Worm (Caenorhabditis elegans): ENCODE results near the gene Y57G7A.3.
A peak's percentile ranks its signal among the peaks of the same experiment; 100 is the strongest.
"Not testable (repeated sequence)": the region's sequence is repeated elsewhere in the genome, so short reads cannot be mapped to it uniquely, and the experiment has no call there.

The Y57G7A.3 gene

DNA sequence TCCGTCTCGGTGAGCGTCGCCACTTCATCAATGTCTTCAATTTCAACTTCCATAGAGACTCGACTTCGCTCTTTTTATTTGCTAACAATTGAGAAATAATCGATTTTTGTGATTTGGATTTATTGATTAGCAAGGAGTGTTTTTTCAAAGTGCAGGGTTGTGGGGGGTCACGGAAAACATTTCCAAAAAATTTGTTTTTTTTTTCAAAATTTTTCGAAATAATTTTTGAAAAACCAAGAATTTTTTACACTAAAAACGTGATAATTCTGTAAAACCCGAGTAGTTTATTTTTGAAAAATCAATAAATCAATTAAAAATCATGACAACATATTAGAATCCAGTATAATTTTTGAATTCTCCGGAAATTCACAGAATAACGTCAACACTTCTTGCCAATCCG lies 10.1 kb upstream of the Y57G7A.3 start, which contains the start of gene Y57G7A.5:
Gene Y57G7A.5, minus strand, starts transcription at position 101 of the 400 bp plus-strand sequence.
- TF ChIP-seq ham-2 (GFP tag; optimal IDR thresholded peaks at IDR 0.05), result no peak
- no peak for TF ChIP-seq ztf-11 (tag; optimal IDR thresholded peaks at IDR 0.05)
- TF ChIP-seq mep-1 (tag; optimal IDR thresholded peaks at IDR 0.05), result no peak
- no peak for TF ChIP-seq nhr-2 (tag; optimal IDR thresholded peaks at IDR 0.05)
- no peak for TF ChIP-seq nhr-28 (tag; optimal IDR thresholded peaks at IDR 0.05)
- TF ChIP-seq bed-3 (GFP tag; optimal IDR thresholded peaks at IDR 0.05), result no peak

DNA sequence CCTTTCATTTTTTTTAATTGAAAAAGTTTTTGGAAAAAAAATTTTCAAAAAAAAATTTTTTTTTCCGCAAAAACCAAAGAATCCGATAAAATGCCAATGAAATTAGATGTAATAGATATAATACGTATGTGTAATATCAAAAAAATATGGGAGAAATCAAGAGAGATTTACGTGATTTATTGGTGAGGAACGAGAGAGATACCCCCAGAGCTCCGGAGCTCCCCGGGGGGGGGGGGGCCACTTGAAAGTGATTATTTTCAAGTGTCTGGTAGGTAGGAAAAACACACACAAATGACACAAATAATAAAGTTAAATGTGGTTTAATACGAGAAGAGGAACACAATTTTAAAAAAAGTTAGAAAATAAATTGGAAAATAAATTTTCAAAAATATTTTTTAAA lies 8.8 kb upstream of the Y57G7A.3 start, which contains the start of gene Y57G7A.11:
Gene Y57G7A.11, minus strand, starts transcription at position 101 of the 400 bp plus-strand sequence.
- TF ChIP-seq elt-1 (tag; optimal IDR thresholded peaks at IDR 0.05; ENCODE audit: borderline replicate concordance, insufficient read depth), result no peak
- TF ChIP-seq M03D4.4 (tag; optimal IDR thresholded peaks at IDR 0.05), result no peak
- no peak for TF ChIP-seq flh-1 (GFP tag; optimal IDR thresholded peaks at IDR 0.05)
- no peak for TF ChIP-seq ceh-83 (GFP tag; optimal IDR thresholded peaks at IDR 0.05)
- no peak for TF ChIP-seq drap-1 (GFP tag; optimal IDR thresholded peaks at IDR 0.05)
- no peak for TF ChIP-seq tbx-8 (GFP tag; optimal IDR thresholded peaks at IDR 0.05)
- no peak for TF ChIP-seq blmp-1 (tag; optimal IDR thresholded peaks at IDR 0.05)
- no peak for TF ChIP-seq sem-2 (GFP tag; optimal IDR thresholded peaks at IDR 0.05)
- TF ChIP-seq unc-120 (tag; optimal IDR thresholded peaks at IDR 0.05; ENCODE audit: poor library complexity, severe bottlenecking), result no peak
- TF ChIP-seq nhr-237 (tag; optimal IDR thresholded peaks at IDR 0.05), result no peak
- TF ChIP-seq lin-32 (GFP tag; optimal IDR thresholded peaks at IDR 0.05), result no peak
- no peak for TF ChIP-seq zip-8 (tag; optimal IDR thresholded peaks at IDR 0.05)
- TF ChIP-seq lsy-2 (tag; optimal IDR thresholded peaks at IDR 0.05), result no peak
- TF ChIP-seq snpc-4 (tag; optimal IDR thresholded peaks at IDR 0.05), result no peak
- TF ChIP-seq cnd-1 (tag; optimal IDR thresholded peaks at IDR 0.05), result no peak
- TF ChIP-seq nhr-28 (tag; optimal IDR thresholded peaks at IDR 0.05), result no peak
- no peak for TF ChIP-seq hlh-1 (tag; optimal IDR thresholded peaks at IDR 0.05)
- TF ChIP-seq elt-3 (tag; optimal IDR thresholded peaks at IDR 0.05), result no peak

DNA sequence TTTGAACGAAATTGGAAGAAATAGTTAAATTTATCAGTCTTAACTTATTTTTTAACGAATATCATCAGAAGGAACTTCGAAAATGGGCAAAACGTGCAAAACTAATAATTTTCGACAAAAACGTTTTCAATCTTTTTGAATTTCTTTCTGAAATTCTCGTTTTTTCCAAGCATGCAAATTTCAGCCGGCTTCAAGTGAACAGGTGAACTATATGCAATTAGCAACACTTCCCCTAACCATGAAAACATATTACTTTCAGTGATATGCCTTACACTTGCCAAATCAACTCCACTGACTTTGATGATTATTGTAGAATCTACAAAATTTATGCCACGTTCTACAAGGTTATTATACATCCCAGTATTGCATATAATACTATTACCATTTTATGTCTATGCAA lies 7.2 kb upstream of the Y57G7A.3 start, which contains the start of gene srz-63:
Gene srz-63, plus strand, starts transcription at position 301 of the 400 bp plus-strand sequence.
- TF ChIP-seq lin-32 (GFP tag; optimal IDR thresholded peaks at IDR 0.05); M03D4.4 (tag; optimal IDR thresholded peaks at IDR 0.05); sem-2 (GFP tag; optimal IDR thresholded peaks at IDR 0.05): not testable (repeated sequence)

DNA sequence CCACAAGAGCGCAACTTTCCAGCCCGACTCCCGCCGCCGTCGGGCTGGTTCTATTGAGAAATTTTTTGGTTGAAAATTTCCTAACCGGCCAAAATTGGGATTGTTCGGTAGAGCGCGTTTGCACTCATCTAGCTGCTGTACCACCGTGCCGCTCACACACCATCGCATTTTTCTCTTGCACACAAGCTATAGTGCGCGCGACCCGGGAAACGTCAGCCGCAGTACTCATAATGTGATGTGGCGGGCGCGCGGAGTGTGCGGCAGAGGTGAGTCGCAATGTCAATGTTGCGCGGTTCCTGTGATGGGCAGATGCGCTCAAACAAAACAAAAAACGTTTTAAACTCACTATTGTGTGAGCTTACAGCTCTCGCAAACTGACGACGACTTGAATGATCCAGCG lies 597 bp upstream of the Y57G7A.3 start:
- no peak for TF ChIP-seq lin-32 (GFP tag; optimal IDR thresholded peaks at IDR 0.05)
- TF ChIP-seq ceh-83 (GFP tag; optimal IDR thresholded peaks at IDR 0.05), result peak; percentile 20

DNA sequence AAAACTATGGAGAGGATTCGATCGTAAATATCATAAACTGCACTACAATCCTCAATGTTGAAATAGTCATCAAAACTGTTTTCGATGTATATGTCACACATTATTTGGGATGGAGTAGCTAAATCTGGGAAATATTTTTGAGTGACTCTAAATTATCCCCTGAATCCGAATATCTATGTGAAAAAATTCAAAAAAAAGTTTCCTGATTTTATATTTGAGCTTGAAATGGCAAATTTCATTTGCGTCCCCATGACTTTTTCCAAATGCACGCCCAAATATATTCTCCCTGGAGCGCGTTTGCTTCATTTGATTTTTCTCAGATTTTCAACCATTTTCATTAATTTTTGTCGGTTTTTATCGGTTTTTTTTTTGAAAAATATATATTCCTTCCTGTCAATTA lies 7.6 kb downstream of the Y57G7A.3 start, which contains the start of gene srz-64:
Gene srz-64, minus strand, starts transcription at position 101 of the 400 bp plus-strand sequence.
- no peak for TF ChIP-seq blmp-1 (tag; optimal IDR thresholded peaks at IDR 0.05)
- no peak for TF ChIP-seq ceh-43 (GFP tag; optimal IDR thresholded peaks at IDR 0.05)
- TF ChIP-seq sem-2 (GFP tag; optimal IDR thresholded peaks at IDR 0.05), result no peak
- no peak for TF ChIP-seq ces-1 (GFP tag; optimal IDR thresholded peaks at IDR 0.05)
- TF ChIP-seq M03D4.4 (tag; optimal IDR thresholded peaks at IDR 0.05), result no peak
- TF ChIP-seq nhr-12 (tag; optimal IDR thresholded peaks at IDR 0.05), result no peak
- TF ChIP-seq elt-3 (tag; optimal IDR thresholded peaks at IDR 0.05), result no peak
- no peak for TF ChIP-seq mab-5 (tag; optimal IDR thresholded peaks at IDR 0.05)
- TF ChIP-seq mep-1 (tag; optimal IDR thresholded peaks at IDR 0.05), result no peak
- no peak for TF ChIP-seq tbx-8 (GFP tag; optimal IDR thresholded peaks at IDR 0.05)
- no peak for TF ChIP-seq ceh-83 (GFP tag; optimal IDR thresholded peaks at IDR 0.05)
- TF ChIP-seq hlh-1 (tag; optimal IDR thresholded peaks at IDR 0.05), result no peak
- no peak for TF ChIP-seq ceh-39 (tag; optimal IDR thresholded peaks at IDR 0.05)

DNA sequence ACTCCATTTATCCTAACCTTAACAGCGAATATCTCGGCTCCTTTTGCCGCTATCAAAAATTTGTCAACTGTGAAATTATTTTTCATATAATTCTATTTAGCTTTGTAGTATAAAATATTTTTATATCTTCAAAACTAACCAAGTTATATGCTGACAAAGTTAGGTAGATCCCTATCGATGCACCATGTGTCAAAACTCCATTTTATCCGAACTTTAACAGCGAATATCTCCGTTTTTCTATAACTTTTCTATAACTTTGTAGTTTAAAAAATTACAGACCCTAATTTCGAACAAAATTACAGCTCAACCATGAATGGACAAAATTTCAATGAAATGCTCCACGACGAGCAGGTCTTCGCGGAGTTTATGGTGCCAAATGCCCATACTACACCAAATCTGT lies 10.2 kb downstream of the Y57G7A.3 start, which contains the start of gene Y57G7A.2:
Gene Y57G7A.2, plus strand, starts transcription at position 301 of the 400 bp plus-strand sequence.
- no peak for TF ChIP-seq sem-2 (GFP tag; optimal IDR thresholded peaks at IDR 0.05)
- no peak for TF ChIP-seq mab-5 (tag; optimal IDR thresholded peaks at IDR 0.05)
- TF ChIP-seq snpc-4 (tag; optimal IDR thresholded peaks at IDR 0.05), result no peak
- TF ChIP-seq elt-1 (tag; optimal IDR thresholded peaks at IDR 0.05; ENCODE audit: borderline replicate concordance, insufficient read depth), result no peak
- no peak for TF ChIP-seq nhr-12 (tag; optimal IDR thresholded peaks at IDR 0.05)
- TF ChIP-seq sptf-1 (tag; optimal IDR thresholded peaks at IDR 0.05), result no peak
- TF ChIP-seq zip-8 (tag; optimal IDR thresholded peaks at IDR 0.05), result no peak
- no peak for TF ChIP-seq nhr-2 (tag; optimal IDR thresholded peaks at IDR 0.05)
- no peak for TF ChIP-seq bed-3 (GFP tag; optimal IDR thresholded peaks at IDR 0.05)
- TF ChIP-seq nhr-76 (tag; optimal IDR thresholded peaks at IDR 0.05), result no peak
- TF ChIP-seq ceh-43 (GFP tag; optimal IDR thresholded peaks at IDR 0.05), result no peak
- TF ChIP-seq mls-2 (tag; optimal IDR thresholded peaks at IDR 0.05), result no peak
- TF ChIP-seq ztf-11 (tag; optimal IDR thresholded peaks at IDR 0.05), result no peak
- TF ChIP-seq elt-3 (tag; optimal IDR thresholded peaks at IDR 0.05), result no peak
- no peak for TF ChIP-seq mep-1 (tag; optimal IDR thresholded peaks at IDR 0.05)
- TF ChIP-seq lin-13 (tag; optimal IDR thresholded peaks at IDR 0.05), result no peak
- no peak for TF ChIP-seq lsy-2 (tag; optimal IDR thresholded peaks at IDR 0.05)

All from whole organism, mixed stage, embryonic.